Worm (Caenorhabditis elegans): ENCODE results near the gene str-159.

DNA sequence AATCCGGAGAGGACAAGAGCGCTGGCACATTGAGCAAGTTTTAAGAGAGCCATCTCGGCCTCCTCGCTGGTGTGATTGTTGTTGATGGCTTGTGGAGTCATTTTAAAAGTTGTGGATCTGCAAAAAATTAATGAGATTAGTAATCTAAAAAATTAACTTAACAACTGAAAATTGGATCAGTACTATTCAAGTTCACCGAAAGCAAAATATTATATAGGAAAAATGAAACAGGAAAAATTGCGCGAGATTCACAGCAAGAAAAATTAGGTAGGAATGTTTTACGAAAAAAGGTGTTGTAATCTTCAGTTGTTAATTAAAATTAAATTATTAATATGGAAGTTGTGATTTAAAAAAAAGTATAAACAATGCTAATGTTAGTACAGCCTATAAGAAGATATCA, 21.9 kb upstream of the str-159 start, which contains the start of gene T08B6.1:
- no peak for TF ChIP-seq dmd-9 (GFP tag; IDR thresholded peaks at IDR 0.05)
- TF ChIP-seq nhr-11 (tag; optimal IDR thresholded peaks at IDR 0.05) = no peak
- no peak for TF ChIP-seq spr-1 (tag; optimal IDR thresholded peaks at IDR 0.05)
